Fruit fly (Drosophila melanogaster) ovary, adult (tissue): ENCODE results near the gene CG32269.

ENCODE experiments used
- CG17801 ChIP-seq: fragments of 200-800 bp; optimal IDR thresholded peaks from 2 replicates; lab custom pipeline; 2019; ENCODE audit warnings: missing biosample characterization, mild to moderate bottlenecking, missing genetic modification characterization, moderate library complexity; ENCODE audit not compliant: partially characterized antibody

Gene CG32269

DNA sequence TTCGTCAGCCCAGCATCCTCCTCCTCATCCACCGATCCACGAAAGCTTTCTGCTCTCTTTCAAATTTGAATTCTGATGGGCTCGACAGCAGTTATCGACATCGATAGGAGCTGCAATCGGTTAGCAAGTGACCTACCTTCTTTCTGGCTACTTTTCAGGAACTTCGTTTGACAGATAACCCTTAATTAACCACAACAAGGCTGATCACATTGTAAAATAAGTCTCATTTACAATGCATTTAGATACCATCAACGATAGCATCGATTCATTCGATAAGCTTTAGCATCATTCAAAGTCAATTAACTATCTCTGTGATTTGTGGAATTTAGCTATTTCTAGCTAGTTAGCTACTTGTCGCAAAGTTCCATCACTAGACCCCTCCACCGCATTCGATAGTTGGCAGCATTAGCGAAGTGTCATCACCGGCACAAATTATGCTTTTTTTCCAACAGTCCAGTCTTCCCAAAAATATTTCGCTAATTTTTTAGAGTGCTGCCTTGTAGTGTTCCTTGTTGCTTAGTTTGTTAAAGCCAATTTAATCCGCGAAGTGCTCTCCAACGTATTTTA, 30.2 kb downstream of the CG32269 start, which contains the start of the genes MnM and Girdin:
MnM (minus strand) TSS at position 51 of the 567 bp plus-strand sequence.
Girdin (plus strand) TSS at position 401 of the 567 bp plus-strand sequence.
- TF ChIP-seq CG17801 (GFP tag; lab: Kevin White, UChicago) = no peak

DNA sequence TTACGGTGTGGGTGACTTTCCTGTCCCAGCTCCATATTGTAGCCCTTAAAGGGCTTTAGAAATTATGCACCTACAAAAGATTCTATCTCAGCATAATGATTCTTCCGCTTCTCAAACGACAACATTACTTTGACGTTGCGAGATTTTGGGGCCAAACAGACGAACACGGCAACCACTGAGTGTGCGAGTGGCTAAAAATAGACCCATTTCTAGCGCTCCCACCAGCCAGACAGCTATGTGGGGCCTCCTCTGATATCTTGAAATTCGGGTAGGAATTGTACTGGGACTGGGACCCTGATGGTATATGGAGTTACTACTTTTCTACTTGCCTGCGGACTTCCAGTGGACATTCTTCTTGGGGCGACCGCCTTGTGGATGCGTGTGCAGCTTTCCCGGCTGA, 30.9 kb downstream of the CG32269 start:
- no peak for TF ChIP-seq CG17801 (GFP tag; lab: Kevin White, UChicago)

DNA sequence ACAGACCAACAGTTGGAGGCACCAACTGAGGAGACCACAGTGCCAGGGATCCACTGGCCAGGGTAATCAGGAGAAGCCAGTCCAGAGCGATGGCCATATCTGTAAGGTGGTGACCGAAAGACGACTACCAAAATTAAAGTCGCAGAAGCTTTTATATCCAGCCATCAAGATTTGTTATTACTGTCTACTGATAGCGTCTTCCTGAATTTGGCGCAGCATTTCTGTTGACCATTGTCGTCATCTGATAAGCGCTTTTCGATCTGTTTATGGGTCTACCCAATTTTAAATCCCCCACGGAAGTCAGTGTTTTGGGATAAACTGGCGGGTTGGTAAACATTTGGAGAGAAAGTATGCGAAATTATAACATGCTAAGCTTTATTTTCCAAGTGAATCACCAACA, 36.3 kb downstream of the CG32269 start, which contains the start of gene CG14963:
CG14963 (minus strand) TSS at position 101 of the 400 bp plus-strand sequence.
- TF ChIP-seq CG17801 (GFP tag; lab: Kevin White, UChicago) = no peak

DNA sequence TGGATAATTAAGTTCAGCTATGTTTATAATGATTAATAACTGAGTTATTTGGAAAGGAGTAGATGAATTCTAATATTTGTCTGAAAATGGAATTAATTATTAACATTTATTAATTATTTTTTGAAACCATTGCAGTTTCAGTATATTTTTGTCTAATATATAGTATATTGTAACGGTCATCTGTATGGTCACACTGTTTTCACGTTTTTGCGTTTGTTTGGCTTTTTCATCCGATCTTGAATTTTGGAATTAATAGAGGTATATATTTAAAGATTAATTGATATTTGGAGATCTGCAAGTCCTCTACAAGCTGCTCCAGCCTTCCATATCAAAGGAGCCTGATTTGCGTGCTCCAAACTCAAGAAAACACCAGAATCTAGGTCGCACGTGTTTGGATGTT, 39.7 kb downstream of the CG32269 start, which contains the start of the genes CG32278 and CG32281:
CG32278 (plus strand) TSS at position 180 of the 400 bp plus-strand sequence.
CG32281 (plus strand) TSS at position 269 of the 400 bp plus-strand sequence.
- no peak for TF ChIP-seq CG17801 (GFP tag; lab: Kevin White, UChicago)

DNA sequence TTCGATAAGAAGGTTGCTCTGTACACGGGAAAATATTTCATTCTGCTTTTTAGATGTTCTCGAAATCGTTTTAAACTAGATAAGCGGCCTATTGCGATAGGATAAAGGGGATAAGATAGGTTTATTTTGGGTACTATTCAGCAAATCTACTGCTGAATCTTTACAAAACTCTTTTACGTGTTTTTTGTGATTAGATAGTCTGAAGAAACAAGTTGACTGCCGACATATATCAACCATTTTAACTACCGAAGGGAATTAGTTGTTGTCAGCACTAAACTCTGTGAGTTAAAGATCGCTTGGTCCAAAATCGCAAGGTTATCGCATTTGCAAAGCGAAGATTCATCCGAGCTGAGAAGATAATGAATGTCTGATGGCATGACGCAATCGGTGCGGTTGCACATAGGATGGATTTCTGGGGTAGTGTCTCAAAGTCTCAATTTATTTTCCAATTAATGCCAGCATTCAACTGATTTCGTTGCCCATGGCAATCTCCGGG, 42.5 kb downstream of the CG32269 start, which contains the start of gene Asciz:
Asciz (minus strand) TSS at position 51 of the 496 bp plus-strand sequence.
- no peak for TF ChIP-seq CG17801 (GFP tag; lab: Kevin White, UChicago)

DNA sequence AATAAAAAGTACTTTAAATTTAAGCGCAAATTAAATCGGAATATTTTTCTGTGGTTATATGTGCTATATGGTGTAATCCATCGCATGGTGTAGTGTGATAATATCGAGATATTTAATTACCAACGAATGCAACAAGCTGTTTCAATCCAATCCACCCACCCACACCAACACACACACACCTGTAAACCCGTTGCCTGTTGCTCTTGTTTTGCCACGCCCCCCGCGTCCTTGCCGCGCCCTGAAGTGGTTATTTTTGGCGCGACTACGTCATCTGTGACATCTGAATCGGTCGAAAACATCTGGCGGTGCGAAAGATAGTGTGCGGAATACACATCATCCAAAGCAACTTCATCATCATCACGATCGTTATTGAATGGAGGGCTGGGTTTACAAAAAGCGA, 43.4 kb downstream of the CG32269 start:
- no peak for TF ChIP-seq CG17801 (GFP tag; lab: Kevin White, UChicago)

DNA sequence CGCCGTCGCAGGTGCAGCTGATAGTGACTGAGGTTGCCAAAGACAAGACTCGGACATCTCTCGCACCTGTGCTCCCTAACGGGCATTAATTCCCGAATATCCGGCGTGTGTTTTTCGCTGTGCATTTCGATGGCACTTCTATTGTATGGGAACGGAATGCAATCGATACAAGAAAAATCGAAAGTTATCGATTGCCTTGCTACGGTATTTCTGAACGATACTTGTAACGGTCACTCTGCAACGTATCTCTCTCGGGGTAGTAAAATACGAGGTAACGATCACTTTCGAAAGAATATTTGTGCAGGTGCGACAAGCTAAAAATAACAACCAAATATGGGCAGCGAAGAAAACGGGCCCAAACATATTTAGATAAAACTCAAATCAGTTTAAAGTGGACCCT, 43.8 kb downstream of the CG32269 start, which contains the start of gene CG32280:
CG32280 (plus strand) TSS at position 231 of the 400 bp plus-strand sequence.
- peak; percentile 30 for TF ChIP-seq CG17801 (GFP tag; lab: Kevin White, UChicago)

DNA sequence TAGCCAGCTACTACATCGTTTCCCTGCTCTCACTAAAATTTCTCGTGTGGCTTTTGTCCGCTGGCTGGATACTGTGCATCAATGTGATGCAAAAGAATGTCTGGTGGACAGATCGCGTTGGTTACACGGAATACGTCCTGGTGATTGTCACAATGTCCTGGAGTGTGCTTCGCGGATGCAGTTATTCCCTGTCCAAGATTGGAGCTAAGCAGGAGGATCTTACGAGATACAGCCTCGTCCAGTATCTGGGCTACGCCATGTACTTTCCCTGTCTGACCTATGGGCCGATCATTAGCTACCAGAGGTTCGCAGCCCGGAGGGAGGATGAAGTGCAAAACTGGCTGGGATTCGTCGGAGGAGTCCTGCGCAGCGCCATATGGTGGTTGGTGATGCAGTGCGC, 46.2 kb downstream of the CG32269 start:
- no peak for TF ChIP-seq CG17801 (GFP tag; lab: Kevin White, UChicago)

DNA sequence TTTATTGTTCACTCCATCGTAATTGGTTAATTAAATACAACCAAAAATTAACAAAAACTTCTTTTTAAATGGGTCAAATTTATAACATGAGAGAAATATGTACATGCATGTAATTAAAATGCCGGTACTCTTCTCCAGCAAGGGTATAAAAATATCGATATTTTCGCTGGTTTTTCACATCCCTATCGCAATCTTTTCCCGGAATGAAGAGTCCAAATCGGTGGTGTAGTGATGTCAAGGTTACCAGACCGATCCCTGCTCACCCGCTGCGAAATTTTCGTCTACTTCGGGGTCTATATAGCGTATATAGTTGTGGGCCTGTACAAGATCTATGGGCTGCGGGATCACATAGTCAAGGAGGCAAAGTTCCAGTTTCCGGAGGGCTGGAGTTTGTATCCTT, 46.8 kb downstream of the CG32269 start, which contains the start of gene rasp:
rasp (plus strand) TSS at position 213 of the 400 bp plus-strand sequence.
- no peak for TF ChIP-seq CG17801 (GFP tag; lab: Kevin White, UChicago)

DNA sequence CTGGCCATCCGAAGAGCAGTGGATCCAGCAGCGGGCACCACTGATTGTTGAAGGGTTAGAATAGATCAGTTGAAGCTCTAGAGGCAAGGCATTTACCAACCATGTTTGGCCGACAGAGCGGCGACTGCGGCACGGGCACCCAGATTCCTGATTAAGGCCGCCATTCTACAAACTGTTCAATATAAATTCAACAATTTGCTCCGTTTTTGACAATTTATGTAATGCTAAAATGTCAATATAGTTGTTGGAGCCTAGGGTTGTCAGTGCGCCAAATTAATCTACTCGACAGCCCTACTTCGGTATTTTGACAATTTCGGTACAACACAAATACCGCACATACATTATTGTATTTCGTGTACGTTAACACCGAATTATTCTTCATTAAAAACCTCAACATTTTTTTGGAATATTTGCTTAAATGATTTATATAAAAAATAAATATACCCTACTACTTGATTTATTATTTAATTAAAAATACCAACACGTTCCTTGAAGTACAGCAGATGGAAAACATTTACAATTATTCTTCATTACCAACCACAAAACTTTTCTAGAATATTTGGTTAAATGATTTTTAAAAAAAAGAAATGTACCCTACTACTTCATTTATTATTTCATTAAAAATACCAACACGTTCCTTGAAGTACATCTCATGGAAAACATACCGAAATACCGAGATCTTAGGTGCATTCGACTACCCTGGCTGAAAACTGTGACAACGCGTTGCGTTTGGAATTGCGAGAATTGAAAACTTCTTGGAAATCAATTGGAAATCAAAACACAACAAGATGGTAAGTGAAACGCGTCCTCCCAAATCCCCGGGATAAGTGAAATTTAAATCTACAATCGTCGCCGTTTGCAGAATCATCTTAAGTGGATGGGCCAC, 49.2 kb downstream of the CG32269 start, which contains the start of the genes ND-30 and CG15812:
ND-30 (minus strand) TSS at position 270 of the 886 bp plus-strand sequence.
CG15812 (plus strand) TSS at position 683 of the 886 bp plus-strand sequence.
- TF ChIP-seq CG17801 (GFP tag; lab: Kevin White, UChicago) = no peak

DNA sequence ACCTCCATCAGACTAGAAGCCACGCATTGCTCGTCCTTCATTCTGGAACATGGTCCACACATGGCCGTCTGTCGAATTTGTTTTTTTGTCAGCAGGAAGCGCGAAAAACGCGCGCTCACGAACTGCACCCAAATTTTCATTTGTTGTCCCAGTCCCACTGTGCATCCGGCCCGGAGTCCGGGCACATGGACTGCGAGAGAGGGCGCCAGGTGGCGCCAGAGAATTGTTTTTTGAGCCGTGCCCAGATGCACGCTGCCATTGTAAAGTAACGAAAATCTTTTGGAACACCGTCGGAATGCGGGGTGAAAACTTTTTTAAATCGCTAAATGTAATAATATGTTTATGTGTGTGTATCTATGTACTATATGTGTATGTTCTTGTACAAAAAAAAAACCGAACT, 51.1 kb downstream of the CG32269 start:
- no peak for TF ChIP-seq CG17801 (GFP tag; lab: Kevin White, UChicago)
